Worm (Caenorhabditis elegans): Measurements from ENCODE around the gene pals-37.

DNA sequence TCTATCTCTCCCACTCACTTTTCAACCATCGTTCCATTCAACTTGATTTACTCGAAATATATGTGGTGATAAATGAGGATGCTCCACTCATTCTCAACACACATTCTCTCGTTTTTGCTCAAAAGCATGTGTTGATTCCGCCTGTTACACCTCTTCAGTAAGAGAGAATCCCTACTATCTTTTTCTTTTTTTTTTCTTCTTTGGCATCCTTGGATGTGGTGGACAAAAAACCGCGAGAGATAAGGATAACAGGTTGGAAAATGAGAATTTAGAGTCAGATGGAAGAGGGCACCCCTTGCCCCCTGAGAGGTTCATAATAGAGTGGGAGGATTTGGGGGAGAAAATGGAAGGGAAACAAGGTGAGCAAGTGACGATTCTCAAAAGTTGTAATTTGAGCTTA, 37.7 kb upstream of the pals-37 start:
- TF ChIP-seq tbx-11 (GFP tag; IDR thresholded peaks at IDR 0.05) (no peak), scrt-1 (GFP tag; IDR thresholded peaks at IDR 0.05) (no peak)
